Fruit fly (Drosophila melanogaster): Measurements from ENCODE around the gene CG13901.
A peak's percentile ranks its signal among the peaks of the same experiment; 100 is the strongest.

Gene CG13901

dm6 chr3L:837552-838187 is at the start of gene CG13901, which contains the start of gene CG13887 (continued):
- peak; percentile 33 for TF ChIP-seq ash1 (GFP tag; optimal IDR thresholded peaks at IDR 0.05)
- peak; percentile 80 for TF ChIP-seq Hmx (GFP tag; optimal IDR thresholded peaks at IDR 0.05)
- peak; percentile 97 for TF ChIP-seq Sin3A (optimal IDR thresholded peaks at IDR 0.05)
- no peak; the same call in 1 of the 2 replicates for TF ChIP-seq sim (GFP tag; IDR thresholded peaks at IDR 0.05)
- peak; percentile 91 for TF ChIP-seq Dad (GFP tag; optimal IDR thresholded peaks at IDR 0.05)
- peak; percentile 91 for TF ChIP-seq CG4424 (GFP tag; optimal IDR thresholded peaks at IDR 0.05)
- peak; percentile 85 for TF ChIP-seq CG6765 (GFP tag; optimal IDR thresholded peaks at IDR 0.05)
- TF ChIP-seq Myb (GFP tag; optimal IDR thresholded peaks at IDR 0.05), result peak; percentile 78
- TF ChIP-seq fd3F (GFP tag; optimal IDR thresholded peaks at IDR 0.05), result peak; percentile 91
- peak; percentile 87 for TF ChIP-seq CG17359 (tag; optimal IDR thresholded peaks at IDR 0.05)
- TF ChIP-seq zfh2 (GFP tag; optimal IDR thresholded peaks at IDR 0.05), result peak; percentile 97
- no peak for TF ChIP-seq ac (GFP tag; optimal IDR thresholded peaks at IDR 0.05)
- TF ChIP-seq CG4328 (GFP tag; optimal IDR thresholded peaks at IDR 0.05), result peak; percentile 87
- peak; percentile 85 for TF ChIP-seq CG4404 (GFP tag; IDR thresholded peaks at IDR 0.05)
- TF ChIP-seq NfI (GFP tag; optimal IDR thresholded peaks at IDR 0.05), result peak; percentile 90
- 0 out of 3 replicates have a peak, but pooled peaks have one; percentile 32 for TF ChIP-seq CG16813 (GFP tag; IDR thresholded peaks at IDR 0.05; ENCODE audit: partially characterized antibody)
- TF ChIP-seq CG11696 (GFP tag; IDR thresholded peaks at IDR 0.05), result peak; percentile 76
- peak; percentile 67 for TF ChIP-seq CG17612 (GFP tag; IDR thresholded peaks at IDR 0.05)
- TF ChIP-seq tgo (GFP tag; IDR thresholded peaks at IDR 0.05), result peak; percentile 89
- peak; percentile 79 for TF ChIP-seq Usf (GFP tag; optimal IDR thresholded peaks at IDR 0.05)
- no peak for TF ChIP-seq cad (GFP tag; optimal IDR thresholded peaks at IDR 0.05)
- TF ChIP-seq unc-4 (GFP tag; IDR thresholded peaks at IDR 0.05; ENCODE audit: partially characterized antibody), result no peak
- TF ChIP-seq D19A (tag; optimal IDR thresholded peaks at IDR 0.05), result peak; percentile 80
- TF ChIP-seq CG4730 (GFP tag; IDR thresholded peaks at IDR 0.05), result peak; percentile 71
- TF ChIP-seq GATAe (GFP tag; conservative IDR thresholded peaks at IDR 0.05), result no peak
- peak; percentile 92 for TF ChIP-seq CG2712 (tag; optimal IDR thresholded peaks at IDR 0.05)
- no peak for TF ChIP-seq D (optimal IDR thresholded peaks at IDR 0.05)
- TF ChIP-seq D (GFP tag; optimal IDR thresholded peaks at IDR 0.05), result peak; percentile 76
- peak; percentile 82 for TF ChIP-seq en (GFP tag; optimal IDR thresholded peaks at IDR 0.05)
- TF ChIP-seq CoRest (tag; optimal IDR thresholded peaks at IDR 0.05), result peak; percentile 93
- TF ChIP-seq zen2 (GFP tag; IDR thresholded peaks at IDR 0.05; ENCODE audit: partially characterized antibody), result no peak
- TF ChIP-seq Taf1 (GFP tag; IDR thresholded peaks at IDR 0.05), result peak; percentile 83
- TF ChIP-seq lilli (GFP tag; optimal IDR thresholded peaks at IDR 0.05), result peak; percentile 97
- TF ChIP-seq CG9437 (GFP tag; optimal IDR thresholded peaks at IDR 0.05), result peak; percentile 76
- TF ChIP-seq CG18262 (tag; optimal IDR thresholded peaks at IDR 0.05), result peak; percentile 88
- TF ChIP-seq CG1024 (GFP tag; IDR thresholded peaks at IDR 0.05), result 0 out of 2 replicates have a peak, but pooled peaks have one; percentile 12
- 0 out of 3 replicates have a peak, but pooled peaks have one; percentile 18 for TF ChIP-seq CG34224 (GFP tag; IDR thresholded peaks at IDR 0.05; ENCODE audit: partially characterized antibody)
- TF ChIP-seq HmgZ (tag; optimal IDR thresholded peaks at IDR 0.05), result peak; percentile 97
- TF ChIP-seq CG1603 (tag; optimal IDR thresholded peaks at IDR 0.05), result peak; percentile 91
- peak; percentile 87 for TF ChIP-seq CG8089 (GFP tag; optimal IDR thresholded peaks at IDR 0.05)

- TF ChIP-seq sd (tag; optimal IDR thresholded peaks at IDR 0.05), result peak; percentile 90
- peak; percentile 66 for TF ChIP-seq exex (tag; optimal IDR thresholded peaks at IDR 0.05)
- TF ChIP-seq CG2678 (tag; optimal IDR thresholded peaks at IDR 0.05), result peak; percentile 11
- no peak for TF ChIP-seq nau (GFP tag; optimal IDR thresholded peaks at IDR 0.05)
- peak; percentile 56 for TF ChIP-seq CG34376 (GFP tag; optimal IDR thresholded peaks at IDR 0.05)
- peak; percentile 19 for TF ChIP-seq PHDP (tag; optimal IDR thresholded peaks at IDR 0.05)
- TF ChIP-seq CG12769 (tag; optimal IDR thresholded peaks at IDR 0.05), result peak; percentile 8
- TF ChIP-seq Hr78 (GFP tag; optimal IDR thresholded peaks at IDR 0.05), result no peak
- TF ChIP-seq sug (tag; optimal IDR thresholded peaks at IDR 0.05), result peak; percentile 20
- TF ChIP-seq jing (GFP tag; optimal IDR thresholded peaks at IDR 0.05), result no peak
- peak; percentile 19 for TF ChIP-seq CG13894 (tag; optimal IDR thresholded peaks at IDR 0.05)
Observed at dm6 chr3L:885624-886257, 48.1 kb upstream of the CG13901 start.

Measured in whole organism, embryonic.